Worm (Caenorhabditis elegans): ENCODE measurements around the gene cash-1.
A peak's percentile ranks its signal among the peaks of the same experiment; 100 is the strongest.

cash-1 gene

ce11 chrV:10332012-10332411 lies 30.0 kb upstream of the cash-1 start, which contains the start of gene crm-1:
crm-1 (minus strand) TSS chrV:10332112.
- no peak for TF ChIP-seq nhr-111 (GFP tag; optimal IDR thresholded peaks at IDR 0.05)
- peak; percentile 19 for TF ChIP-seq aha-1 (tag)

DNA sequence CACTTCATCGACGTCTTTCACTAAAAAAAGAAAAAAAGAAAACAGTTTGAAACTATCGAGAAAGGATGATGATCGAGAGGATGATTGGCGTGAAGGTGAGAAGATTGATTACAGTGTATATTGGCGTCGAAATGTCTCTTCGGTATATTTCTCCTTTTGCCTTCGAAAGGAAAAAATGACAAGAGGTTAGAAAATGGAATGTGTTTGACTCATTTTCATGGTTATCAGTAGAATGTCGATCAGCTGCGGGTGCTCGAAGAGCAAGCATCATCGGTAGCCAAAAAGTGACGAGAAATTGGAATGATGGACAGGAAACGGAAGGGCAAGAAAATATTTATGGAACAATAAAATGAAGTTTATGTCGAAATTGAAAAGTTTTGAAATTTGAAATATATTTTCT lies 28.2 kb upstream of the cash-1 start:
- TF ChIP-seq nhr-28 (tag; optimal IDR thresholded peaks at IDR 0.05) (peak; percentile 47), daf-8 (GFP tag; IDR thresholded peaks at IDR 0.05) (no peak), dve-1 (tag; optimal IDR thresholded peaks at IDR 0.05; ENCODE audit: insufficient read depth) (peak; percentile 43), daf-12 (tag; optimal IDR thresholded peaks at IDR 0.05) (no peak), aly-2 (tag; optimal IDR thresholded peaks at IDR 0.05) (no peak), dmd-6 (GFP tag; IDR thresholded peaks at IDR 0.05) (peak; percentile 98), pqm-1 (tag; optimal IDR thresholded peaks at IDR 0.05) (peak; percentile 20), hlh-11 (tag; optimal IDR thresholded peaks at IDR 0.05) (peak; percentile 63), jun-1 (tag; optimal IDR thresholded peaks at IDR 0.05) (no peak), ZK546.5 (tag; optimal IDR thresholded peaks at IDR 0.05) (no peak), ceh-20 (GFP tag; IDR thresholded peaks at IDR 0.05) (0 out of 2 replicates have a peak, but pooled peaks have one; percentile 21), tra-1 (GFP tag; IDR thresholded peaks at IDR 0.05) (peak; percentile 58; the same call in 1 of the 2 replicates), nhr-48 (tag; optimal IDR thresholded peaks at IDR 0.05) (peak; percentile 74)

DNA sequence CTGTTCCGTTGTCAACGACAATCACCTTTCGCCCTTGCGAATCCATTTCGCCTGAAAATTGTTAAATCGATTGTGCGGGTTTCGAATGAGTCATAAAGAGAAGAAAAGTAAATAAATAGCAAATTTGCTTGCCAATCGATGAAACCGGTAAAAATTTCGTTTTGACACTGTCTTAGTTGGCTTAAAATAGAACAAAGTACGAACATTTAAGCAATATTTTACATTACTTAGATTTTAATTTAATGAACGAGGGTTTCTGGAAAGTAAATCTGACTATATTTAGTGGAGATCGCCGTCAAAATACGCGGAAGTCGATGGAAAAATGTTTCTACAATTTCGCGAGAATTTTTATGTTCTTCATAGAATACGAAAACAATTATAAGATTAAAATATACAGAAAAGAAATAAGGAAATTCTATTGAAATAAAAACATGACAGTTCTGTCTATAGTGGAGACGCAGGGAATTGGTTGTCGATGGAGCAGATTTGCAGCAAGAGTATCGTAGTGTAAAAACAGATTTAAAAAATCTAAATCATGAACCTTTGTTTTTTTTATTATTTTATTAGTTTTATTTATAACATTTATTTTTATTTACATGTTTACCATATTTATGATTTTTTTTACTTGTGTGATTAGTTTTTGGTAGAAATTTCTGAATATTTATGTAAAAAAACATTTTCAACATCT lies 23.6 kb upstream of the cash-1 start, which contains the start of gene arx-2:
arx-2 (minus strand) TSS at position 51 of the 688 bp plus-strand sequence.
- TF ChIP-seq fos-1 (tag; optimal IDR thresholded peaks at IDR 0.05) (no peak), lin-38 (GFP tag; IDR thresholded peaks at IDR 0.05) (peak; percentile 87), dve-1 (tag; optimal IDR thresholded peaks at IDR 0.05; ENCODE audit: insufficient read depth) (peak; percentile 41), lin-1 (GFP tag; IDR thresholded peaks at IDR 0.05) (no peak), hmg-1.1 (GFP tag; IDR thresholded peaks at IDR 0.05) (no peak), T20F7.1 (GFP tag; optimal IDR thresholded peaks at IDR 0.05) (peak; percentile 27), nhr-77 (tag; optimal IDR thresholded peaks at IDR 0.05) (peak; percentile 53), Y5F2A.4 (GFP tag; optimal IDR thresholded peaks at IDR 0.05) (no peak), D1046.2 (GFP tag; IDR thresholded peaks at IDR 0.05) (no peak), nhr-28 (tag; optimal IDR thresholded peaks at IDR 0.05) (peak; percentile 64), dpl-1 (GFP tag; optimal IDR thresholded peaks at IDR 0.05) (peak; percentile 49), lin-39 (tag; optimal IDR thresholded peaks at IDR 0.05) (no peak), F26F4.8 (GFP tag; conservative IDR thresholded peaks at IDR 0.05) (no peak), unc-130 (GFP tag; optimal IDR thresholded peaks at IDR 0.05) (peak; percentile 3), F44E2.7 (GFP tag; IDR thresholded peaks at IDR 0.05) (no peak), Y105C5A.15 (GFP tag; IDR thresholded peaks at IDR 0.05) (no peak), ZK337.2 (GFP tag; IDR thresholded peaks at IDR 0.05) (no peak), lsy-2 (tag; optimal IDR thresholded peaks at IDR 0.05) (peak in 1 of 2 experiments; percentile 61), mep-1 (tag; optimal IDR thresholded peaks at IDR 0.05) (peak; percentile 56), mxl-2 (GFP tag; conservative IDR thresholded peaks at IDR 0.05) (no peak), mes-2 (tag; optimal IDR thresholded peaks at IDR 0.05; ENCODE audit: poor library complexity, severe bottlenecking) (peak; percentile 62), ztf-7 (tag; optimal IDR thresholded peaks at IDR 0.05) (no peak), hlh-30 (tag; optimal IDR thresholded peaks at IDR 0.05; ENCODE audit: insufficient read depth) (peak; percentile 29), unc-39 (tag; optimal IDR thresholded peaks at IDR 0.05) (no peak)
